Fruit fly (Drosophila melanogaster) whole organism, adult: ENCODE measurements around the gene CG31515.

Experiments
- CG11617 ChIP-seq: fragments of 200-800 bp; sonication (Bioruptor generic); optimal IDR thresholded peaks from 2 replicates; lab custom pipeline; 2017; ENCODE audit warnings: mild to moderate bottlenecking, missing biosample characterization, missing genetic modification reagents, missing genetic modification characterization
- CG12768 ChIP-seq: fragments of 200-800 bp; sonication (Bioruptor generic); optimal IDR thresholded peaks from 2 replicates; lab custom pipeline; 2017; ENCODE audit warnings: missing biosample characterization, missing genetic modification characterization, mild to moderate bottlenecking, moderate library complexity, missing genetic modification reagents
- CG14711 ChIP-seq: fragments of 200-800 bp; sonication (Bioruptor generic); optimal IDR thresholded peaks from 2 replicates; lab custom pipeline; 2018; ENCODE audit warnings: missing biosample characterization, mild to moderate bottlenecking, missing genetic modification characterization, moderate library complexity
- CG1620 ChIP-seq: fragments of 200-800 bp; sonication (Bioruptor generic); optimal IDR thresholded peaks from 2 replicates; lab custom pipeline; 2016; ENCODE audit warnings: missing biosample characterization, missing genetic modification characterization
- CG33017 ChIP-seq: fragments of 200-800 bp; sonication (Bioruptor generic); optimal IDR thresholded peaks from 2 replicates; lab custom pipeline; 2018; ENCODE audit warnings: missing biosample characterization, mild to moderate bottlenecking, missing genetic modification characterization, moderate library complexity
- CG5204 ChIP-seq: fragments of 200-800 bp; sonication (Bioruptor generic); optimal IDR thresholded peaks from 2 replicates; lab custom pipeline; 2016; ENCODE audit warnings: missing biosample characterization, missing genetic modification characterization
- CG7045 ChIP-seq: fragments of 200-800 bp; sonication (Bioruptor generic); optimal IDR thresholded peaks from 2 replicates; lab custom pipeline; 2017; ENCODE audit warnings: missing biosample characterization, mild to moderate bottlenecking, missing genetic modification characterization
- CG7101 ChIP-seq: fragments of 200-800 bp; sonication (Bioruptor generic); optimal IDR thresholded peaks from 2 replicates; lab custom pipeline; 2018; ENCODE audit warnings: missing biosample characterization, mild to moderate bottlenecking, missing genetic modification characterization, moderate library complexity
- Clk ChIP-seq: fragments of 200-800 bp; sonication (Bioruptor generic); optimal IDR thresholded peaks from 2 replicates; lab custom pipeline; 2017; ENCODE audit warnings: missing biosample characterization, missing genetic modification characterization
- Crg-1 ChIP-seq: fragments of 200-800 bp; sonication (Bioruptor generic); optimal IDR thresholded peaks from 2 replicates; lab custom pipeline; 2016; ENCODE audit warnings: missing biosample characterization, missing genetic modification characterization
- Hr96 ChIP-seq: fragments of 200-800 bp; sonication (Bioruptor generic); optimal IDR thresholded peaks from 2 replicates; lab custom pipeline; 2016; ENCODE audit warnings: missing biosample characterization, missing genetic modification characterization
- Mnt ChIP-seq: fragments of 200-800 bp; sonication (Bioruptor generic); optimal IDR thresholded peaks from 2 replicates; lab custom pipeline; 2016; ENCODE audit warnings: missing biosample characterization, mild to moderate bottlenecking, missing genetic modification characterization
- bab1 ChIP-seq: fragments of 200-800 bp; sonication (Bioruptor generic); optimal IDR thresholded peaks from 3 replicates; lab custom pipeline; 2019; ENCODE audit warnings: missing biosample characterization, mild to moderate bottlenecking, missing genetic modification characterization, moderate library complexity
- cic ChIP-seq: fragments of 200-800 bp; sonication (Bioruptor generic); optimal IDR thresholded peaks from 2 replicates; lab custom pipeline; 2017; ENCODE audit warnings: missing biosample characterization, mild to moderate bottlenecking, missing genetic modification characterization, moderate library complexity
- cnc ChIP-seq, 2 experiments: fragments of >200 bp; optimal IDR thresholded peaks; 2 replicates each; lab custom pipeline; 2017
- kay ChIP-seq: fragments of 200-800 bp; sonication (Bioruptor generic); peaks from one replicate; lab custom pipeline; 2016; ENCODE audit warnings: missing biosample characterization, missing genetic modification characterization, borderline replicate concordance
- ovo ChIP-seq: fragments of 200-800 bp; sonication (Bioruptor generic); optimal IDR thresholded peaks from 2 replicates; lab custom pipeline; 2016; ENCODE audit warnings: missing biosample characterization, missing genetic modification characterization
- pad ChIP-seq: fragments of 200-800 bp; sonication (Bioruptor generic); optimal IDR thresholded peaks from 3 replicates; lab custom pipeline; 2017; ENCODE audit warnings: missing biosample characterization, missing genetic modification characterization, mild to moderate bottlenecking, moderate library complexity, missing genetic modification reagents
- tj ChIP-seq: fragments of 200-800 bp; sonication (Bioruptor generic); optimal IDR thresholded peaks from 3 replicates; lab custom pipeline; 2017; ENCODE audit warnings: missing biosample characterization, mild to moderate bottlenecking, missing genetic modification characterization, moderate library complexity
- toe ChIP-seq: fragments of 200-800 bp; sonication (Bioruptor generic); optimal IDR thresholded peaks from 2 replicates; lab custom pipeline; 2016; ENCODE audit warnings: missing biosample characterization, missing genetic modification characterization

Gene CG31515

dm6 chr3R:23355829-23356738 is 32.6 kb downstream of the CG31515 start, which contains the start of the genes ATPsynCF6 and Sec13:
Gene ATPsynCF6, minus strand, starts transcription at chr3R:23356064.
Gene Sec13, plus strand, starts transcription at chr3R:23356278.
- TF ChIP-seq Crg-1 (GFP tag; lab: Kevin White, UChicago): no peak
- peak; percentile 60 for TF ChIP-seq CG7045 (GFP tag; lab: Kevin White, UChicago)
- TF ChIP-seq CG12768: peak; percentile 49
- TF ChIP-seq Clk (GFP tag; lab: Kevin White, UChicago): no peak
- peak; percentile 12 for TF ChIP-seq CG33017 (tag; lab: Kevin White, UChicago)
- peak; percentile 33 for TF ChIP-seq CG14711 (tag; lab: Kevin White, UChicago)
- TF ChIP-seq cic (GFP tag; lab: Kevin White, UChicago): no peak
- TF ChIP-seq kay: no peak
- TF ChIP-seq tj (GFP tag; lab: Kevin White, UChicago): peak; percentile 14
- no peak for TF ChIP-seq CG11617 (GFP tag; lab: Kevin White, UChicago)
- peak; percentile 29 for TF ChIP-seq CG7101
- TF ChIP-seq pad (GFP tag; lab: Kevin White, UChicago): peak; percentile 13
- peak; percentile 13 for TF ChIP-seq Mnt (GFP tag; lab: Kevin White, UChicago)
- peak; percentile 88 for TF ChIP-seq toe (GFP tag; lab: Kevin White, UChicago)
- TF ChIP-seq Hr96 (GFP tag; lab: Kevin White, UChicago): peak; percentile 53
- no peak for TF ChIP-seq CG1620 (GFP tag; lab: Kevin White, UChicago)
- TF ChIP-seq bab1 (GFP tag; lab: Kevin White, UChicago): peak; percentile 51
- no peak for TF ChIP-seq cnc (optimal IDR thresholded peaks at IDR 0.05; lab: Kevin White, UChicago)
- peak; percentile 8 for TF ChIP-seq ovo
- no peak for TF ChIP-seq CG5204 (GFP tag; lab: Kevin White, UChicago)

dm6 chr3R:23347432-23348305 is 41.0 kb downstream of the CG31515 start, which contains the start of gene PolE1:
Gene PolE1, plus strand, starts transcription at chr3R:23348128.
- TF ChIP-seq Crg-1 (GFP tag; lab: Kevin White, UChicago): peak; percentile 49
- no peak for TF ChIP-seq Clk (GFP tag; lab: Kevin White, UChicago)
- TF ChIP-seq CG7101: peak; percentile 44
- TF ChIP-seq cnc (optimal IDR thresholded peaks at IDR 0.05; lab: Kevin White, UChicago): no peak
- no peak for TF ChIP-seq bab1 (GFP tag; lab: Kevin White, UChicago)
- TF ChIP-seq CG5204 (GFP tag; lab: Kevin White, UChicago): peak; percentile 20
- TF ChIP-seq tj (GFP tag; lab: Kevin White, UChicago): no peak
- TF ChIP-seq CG12768: no peak
- TF ChIP-seq CG1620 (GFP tag; lab: Kevin White, UChicago): peak; percentile 44
- no peak for TF ChIP-seq CG14711 (tag; lab: Kevin White, UChicago)
- peak; percentile 30 for TF ChIP-seq Mnt (GFP tag; lab: Kevin White, UChicago)
- TF ChIP-seq CG7045 (GFP tag; lab: Kevin White, UChicago): no peak
- peak; percentile 22 for TF ChIP-seq toe (GFP tag; lab: Kevin White, UChicago)
- TF ChIP-seq pad (GFP tag; lab: Kevin White, UChicago): peak; percentile 30
- no peak for TF ChIP-seq cic (GFP tag; lab: Kevin White, UChicago)
- TF ChIP-seq CG33017 (tag; lab: Kevin White, UChicago): peak; percentile 22
- no peak for TF ChIP-seq CG11617 (GFP tag; lab: Kevin White, UChicago)
- TF ChIP-seq kay: no peak
- no peak for TF ChIP-seq ovo
- no peak for TF ChIP-seq Hr96 (GFP tag; lab: Kevin White, UChicago)

- TF ChIP-seq tj (GFP tag; lab: Kevin White, UChicago): no peak
- no peak for TF ChIP-seq bab1 (GFP tag; lab: Kevin White, UChicago)
Measured at dm6 chr3R:23346893-23347396, 41.8 kb downstream of the CG31515 start.

dm6 chr3R:23346007-23346681 is 42.6 kb downstream of the CG31515 start, which contains the start of gene pnt:
Gene pnt, minus strand, starts transcription at chr3R:23346167.
- TF ChIP-seq Mnt (GFP tag; lab: Kevin White, UChicago) (no peak), tj (GFP tag; lab: Kevin White, UChicago) (peak; percentile 30), cic (GFP tag; lab: Kevin White, UChicago) (peak; percentile 95)
